Fruit fly (Drosophila melanogaster) whole organism, embryonic: ENCODE data around the gene por.
A peak's percentile ranks its signal among the peaks of the same experiment; 100 is the strongest.

Experiments
- B-H1 ChIP-seq: fragments of 200-800 bp; sonication (Bioruptor generic); IDR thresholded peaks from 3 replicates; pipeline ENCODE4 v1.3.6; 2022; ENCODE audit warnings: missing biosample characterization, missing genetic modification characterization
- BEAF-32 ChIP-seq: fragments of 200-800 bp; sonication (Bioruptor generic); optimal IDR thresholded peaks from 3 replicates; lab custom pipeline; 2017; ENCODE audit warnings: missing biosample characterization, missing genetic modification characterization, mild to moderate bottlenecking, moderate library complexity, missing genetic modification reagents
- CG10431 ChIP-seq: fragments of 200-800 bp; sonication (Bioruptor generic); optimal IDR thresholded peaks from 3 replicates; lab custom pipeline; 2018; ENCODE audit warnings: missing biosample characterization, mild to moderate bottlenecking, missing genetic modification characterization
- CG13624 ChIP-seq: fragments of 200-800 bp; sonication (Bioruptor generic); optimal IDR thresholded peaks from 2 replicates; lab custom pipeline; 2016; ENCODE audit warnings: missing biosample characterization, missing genetic modification characterization
- CG14014 ChIP-seq: fragments of 200-800 bp; sonication (Bioruptor generic); IDR thresholded peaks from 2 replicates; pipeline ENCODE4 v1.3.6; 2022; ENCODE audit warnings: missing biosample characterization, missing genetic modification characterization
- CG1602 ChIP-seq: fragments of 200-800 bp; sonication (Bioruptor generic); optimal IDR thresholded peaks from 3 replicates; lab custom pipeline; 2016; ENCODE audit warnings: missing biosample characterization, missing genetic modification characterization
- CG16813 ChIP-seq: fragments of 200-800 bp; sonication (Bioruptor generic); IDR thresholded peaks from 3 replicates; pipeline ENCODE4 v1.3.6; 2022; ENCODE audit warnings: missing biosample characterization, missing genetic modification characterization; ENCODE audit not compliant: partially characterized antibody
- CG17186 ChIP-seq: fragments of 200-800 bp; sonication (Bioruptor generic); optimal IDR thresholded peaks from 3 replicates; lab custom pipeline; 2017; ENCODE audit warnings: missing biosample characterization, missing genetic modification reagents, missing genetic modification characterization
- CG17361 ChIP-seq: fragments of 200-800 bp; sonication (Bioruptor generic); IDR thresholded peaks from 3 replicates; pipeline ENCODE4 v1.3.6; 2022; ENCODE audit warnings: missing biosample characterization, missing genetic modification characterization
- CG2116 ChIP-seq: fragments of 200-800 bp; sonication (Bioruptor generic); optimal IDR thresholded peaks from 3 replicates; lab custom pipeline; 2018; ENCODE audit warnings: missing biosample characterization, mild to moderate bottlenecking, missing genetic modification characterization
- CG2875 ChIP-seq: fragments of 200-800 bp; sonication (Bioruptor generic); optimal IDR thresholded peaks from 2 replicates; lab custom pipeline; 2017; ENCODE audit warnings: missing biosample characterization, mild to moderate bottlenecking, missing genetic modification characterization, missing genetic modification reagents
- CG30431 ChIP-seq: fragments of 200-800 bp; sonication (Bioruptor generic); optimal IDR thresholded peaks from 2 replicates; lab custom pipeline; 2017; ENCODE audit warnings: missing biosample characterization, missing genetic modification characterization
- CG3065 ChIP-seq: fragments of 200-800 bp; sonication (Bioruptor generic); optimal IDR thresholded peaks from 2 replicates; lab custom pipeline; 2016; ENCODE audit warnings: missing biosample characterization, missing genetic modification characterization
- CG31388 ChIP-seq: fragments of 200-800 bp; sonication (Bioruptor generic); optimal IDR thresholded peaks from 2 replicates; lab custom pipeline; 2016; ENCODE audit warnings: missing biosample characterization, missing genetic modification characterization
- CG33213 ChIP-seq: fragments of 200-800 bp; sonication (Bioruptor generic); optimal IDR thresholded peaks from 3 replicates; lab custom pipeline; 2016; ENCODE audit warnings: missing biosample characterization, missing genetic modification characterization
- CG34422 ChIP-seq: fragments of 200-800 bp; sonication (Bioruptor generic); IDR thresholded peaks from 3 replicates; pipeline ENCODE4 v1.3.6; 2022; ENCODE audit warnings: missing biosample characterization, missing genetic modification characterization
- CG4328 ChIP-seq: fragments of 200-800 bp; sonication (Bioruptor generic); optimal IDR thresholded peaks from 3 replicates; lab custom pipeline; 2017; ENCODE audit warnings: missing biosample characterization, missing genetic modification reagents, missing genetic modification characterization
- CG4617 ChIP-seq: fragments of 200-800 bp; sonication (Bioruptor generic); optimal IDR thresholded peaks from 3 replicates; lab custom pipeline; 2016; ENCODE audit warnings: missing biosample characterization, missing genetic modification characterization, borderline replicate concordance
- CG5953 ChIP-seq: fragments of 200-800 bp; sonication (Bioruptor generic); IDR thresholded peaks from 2 replicates; pipeline ENCODE4 v1.3.6; 2022; ENCODE audit warnings: missing biosample characterization, missing genetic modification characterization
- CG7928 ChIP-seq: fragments of 200-800 bp; sonication (Bioruptor generic); optimal IDR thresholded peaks from 2 replicates; lab custom pipeline; 2017; ENCODE audit warnings: missing biosample characterization, mild to moderate bottlenecking, missing genetic modification characterization
- CG9797 ChIP-seq: fragments of 200-800 bp; sonication (Bioruptor generic); optimal IDR thresholded peaks from 3 replicates; lab custom pipeline; 2018; ENCODE audit warnings: missing biosample characterization, mild to moderate bottlenecking, missing genetic modification characterization
- CG9817 ChIP-seq: fragments of 200-800 bp; sonication (Bioruptor generic); optimal IDR thresholded peaks from 2 replicates; lab custom pipeline; 2018; ENCODE audit warnings: missing biosample characterization, mild to moderate bottlenecking, missing genetic modification characterization, moderate library complexity
- CTCF ChIP-seq: fragments of 200-800 bp; sonication (Bioruptor generic); optimal IDR thresholded peaks from 2 replicates; lab custom pipeline; 2017; ENCODE audit warnings: missing biosample characterization, mild to moderate bottlenecking, missing genetic modification characterization, moderate library complexity
- CoRest ChIP-seq: fragments of 200-800 bp; sonication (Bioruptor generic); optimal IDR thresholded peaks from 3 replicates; lab custom pipeline; 2018; ENCODE audit warnings: missing biosample characterization, mild to moderate bottlenecking, missing genetic modification characterization, moderate library complexity
- Elba2 ChIP-seq: fragments of 200-800 bp; sonication (Bioruptor generic); optimal IDR thresholded peaks from 3 replicates; lab custom pipeline; 2016; ENCODE audit warnings: missing biosample characterization, missing genetic modification characterization
- Ets97D ChIP-seq: fragments of 200-800 bp; sonication (Bioruptor generic); optimal IDR thresholded peaks from 3 replicates; lab custom pipeline; 2016; ENCODE audit warnings: missing biosample characterization, missing genetic modification characterization
- HLHmδ ChIP-seq: fragments of 200-800 bp; sonication (Bioruptor generic); optimal IDR thresholded peaks from 2 replicates; lab custom pipeline; 2018; ENCODE audit warnings: missing biosample characterization, mild to moderate bottlenecking, missing genetic modification characterization, moderate library complexity
- Lhr ChIP-seq: fragments of 200-800 bp; sonication (Bioruptor generic); optimal IDR thresholded peaks from 3 replicates; lab custom pipeline; 2017; ENCODE audit warnings: mild to moderate bottlenecking, missing biosample characterization, missing genetic modification reagents, missing genetic modification characterization
- MESR4 ChIP-seq: fragments of 200-800 bp; sonication (Bioruptor generic); optimal IDR thresholded peaks from 2 replicates; lab custom pipeline; 2018; ENCODE audit warnings: missing biosample characterization, mild to moderate bottlenecking, missing genetic modification characterization, moderate library complexity
- Med ChIP-seq: fragments of 200-800 bp; sonication (Bioruptor generic); peaks from one replicate; lab custom pipeline; 2016; ENCODE audit warnings: missing biosample characterization, missing genetic modification characterization, mild to moderate bottlenecking, inconsistent platforms, moderate library complexity
- NFAT ChIP-seq: fragments of 200-800 bp; sonication (Bioruptor generic); IDR thresholded peaks from 2 replicates; pipeline ENCODE4 v1.3.6; 2022; ENCODE audit warnings: missing biosample characterization, missing genetic modification characterization
- Opbp ChIP-seq: fragments of 200-800 bp; sonication (Bioruptor generic); IDR thresholded peaks from 3 replicates; pipeline ENCODE4 v1.3.6; 2022; ENCODE audit warnings: missing biosample characterization, missing genetic modification characterization; ENCODE audit not compliant: partially characterized antibody
- Sry-δ ChIP-seq: fragments of 200-800 bp; sonication (Bioruptor generic); optimal IDR thresholded peaks from 2 replicates; lab custom pipeline; 2016; ENCODE audit warnings: missing biosample characterization, missing genetic modification characterization
- Trl ChIP-seq, 3 experiments: fragments of >200 bp in 2 of 3; fragments of 200-800 bp in 1 of 3; sonication (Bioruptor generic) in 1 of 3; optimal IDR thresholded peaks; 2 replicates in 1 of 3; 3 replicates in 2 of 3; lab custom pipeline; 2016 to 2017; ENCODE audit warnings: missing biosample characterization in 1 of 3, missing genetic modification characterization in 1 of 3
- YL-1 ChIP-seq: fragments of 200-800 bp; sonication (Bioruptor generic); optimal IDR thresholded peaks from 3 replicates; lab custom pipeline; 2017; ENCODE audit warnings: missing biosample characterization, mild to moderate bottlenecking, missing genetic modification characterization
- amos ChIP-seq: fragments of 200-800 bp; sonication (Bioruptor generic); IDR thresholded peaks from 2 replicates; pipeline ENCODE4 v1.3.6; 2022; ENCODE audit warnings: missing biosample characterization, missing genetic modification characterization; ENCODE audit not compliant: partially characterized antibody
- dm ChIP-seq: fragments of 200-800 bp; sonication (Bioruptor generic); optimal IDR thresholded peaks from 3 replicates; lab custom pipeline; 2016; ENCODE audit warnings: missing biosample characterization, missing genetic modification characterization
- en ChIP-seq: fragments of 200-800 bp; sonication (Bioruptor generic); optimal IDR thresholded peaks from 2 replicates; lab custom pipeline; 2016; ENCODE audit warnings: missing biosample characterization, missing genetic modification characterization
- ewg ChIP-seq: fragments of 200-800 bp; sonication (Bioruptor generic); optimal IDR thresholded peaks from 3 replicates; lab custom pipeline; 2017; ENCODE audit warnings: mild to moderate bottlenecking, missing biosample characterization, missing genetic modification reagents, missing genetic modification characterization
- gfzf ChIP-seq: fragments of 200-800 bp; sonication (Bioruptor generic); optimal IDR thresholded peaks from 2 replicates; lab custom pipeline; 2016; ENCODE audit warnings: missing biosample characterization, mild to moderate bottlenecking, missing genetic modification characterization, moderate library complexity
- hb ChIP-seq: fragments of 200-800 bp; sonication (Bioruptor generic); IDR thresholded peaks from 3 replicates; pipeline ENCODE4 v1.3.6; 2022; ENCODE audit warnings: missing biosample characterization, missing genetic modification characterization; ENCODE audit not compliant: partially characterized antibody
- phol ChIP-seq: fragments of 200-800 bp; sonication (Bioruptor generic); optimal IDR thresholded peaks from 3 replicates; lab custom pipeline; 2018; ENCODE audit warnings: missing biosample characterization, mild to moderate bottlenecking, missing genetic modification characterization, moderate library complexity
- pita ChIP-seq: fragments of 200-800 bp; sonication (Bioruptor generic); optimal IDR thresholded peaks from 2 replicates; lab custom pipeline; 2017; ENCODE audit warnings: missing biosample characterization, mild to moderate bottlenecking, missing genetic modification characterization
- pnt ChIP-seq: fragments of 200-800 bp; sonication (Bioruptor generic); optimal IDR thresholded peaks from 3 replicates; lab custom pipeline; 2016; ENCODE audit warnings: missing biosample characterization, missing genetic modification characterization
- ro ChIP-seq: fragments of 200-800 bp; sonication (Bioruptor generic); IDR thresholded peaks from 2 replicates; pipeline ENCODE4 v1.3.6; 2022; ENCODE audit warnings: missing biosample characterization, missing genetic modification characterization
- sqz ChIP-seq: fragments of 200-800 bp; sonication (Bioruptor generic); optimal IDR thresholded peaks from 3 replicates; lab custom pipeline; 2018; ENCODE audit warnings: missing biosample characterization, mild to moderate bottlenecking, missing genetic modification characterization
- trem ChIP-seq: fragments of 200-800 bp; optimal IDR thresholded peaks from 3 replicates; lab custom pipeline; 2019; ENCODE audit warnings: missing biosample characterization, mild to moderate bottlenecking, missing genetic modification characterization, moderate library complexity
- ttk ChIP-seq: fragments of 200-800 bp; sonication (Bioruptor generic); IDR thresholded peaks from 2 replicates; pipeline ENCODE4 v2.1.2; 2022; ENCODE audit warnings: missing biosample characterization, missing genetic modification characterization
- unc-4 ChIP-seq: fragments of 200-800 bp; sonication (Bioruptor generic); IDR thresholded peaks from 2 replicates; pipeline ENCODE4 v1.3.6; 2022; ENCODE audit warnings: missing biosample characterization, missing genetic modification characterization; ENCODE audit not compliant: partially characterized antibody
- zen ChIP-seq: fragments of 200-800 bp; sonication (Bioruptor generic); optimal IDR thresholded peaks from 3 replicates; lab custom pipeline; 2018; ENCODE audit warnings: missing biosample characterization, mild to moderate bottlenecking, missing genetic modification characterization, moderate library complexity

por gene

DNA sequence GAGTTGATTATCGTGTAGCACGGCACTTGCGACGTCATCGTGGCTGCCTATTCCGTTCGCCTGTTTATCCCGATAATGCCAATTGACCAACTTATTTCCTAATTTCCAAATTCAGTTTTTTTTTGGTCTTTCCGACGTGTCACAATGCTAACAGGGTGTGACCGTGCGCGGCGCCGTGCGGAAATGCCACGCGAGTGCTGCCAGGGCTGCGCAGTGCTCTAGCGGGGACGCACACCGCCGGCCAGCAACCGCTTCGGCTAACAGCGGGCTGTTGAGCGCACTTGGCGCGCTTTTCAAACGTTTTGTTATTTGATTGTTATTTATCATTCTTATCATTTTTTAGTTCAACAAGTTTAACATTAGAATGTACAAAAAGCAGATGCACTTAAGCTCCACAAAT lies 5.4 kb upstream of the por start, which contains the start of gene betaCOP (continued):
- TF ChIP-seq pita (GFP tag; lab: Kevin White, UChicago) = peak; percentile 60
- TF ChIP-seq CG31388 = no peak
- no peak for TF ChIP-seq CG30431
- TF ChIP-seq CoRest (tag; lab: Kevin White, UChicago) = no peak
- peak; percentile 100 for TF ChIP-seq CG17186 (GFP tag; lab: Kevin White, UChicago)
- TF ChIP-seq CG3065 (GFP tag; lab: Kevin White, UChicago) = no peak
- peak; percentile 96 for TF ChIP-seq gfzf (GFP tag; lab: Kevin White, UChicago)
- TF ChIP-seq MESR4 (GFP tag; lab: Kevin White, UChicago) = peak; percentile 81
- peak; percentile 5 for TF ChIP-seq CG13624 (GFP tag; lab: Kevin White, UChicago)
- TF ChIP-seq zen (tag; lab: Kevin White, UChicago) = peak; percentile 9
- no peak for TF ChIP-seq CG5953
- peak; percentile 72 for TF ChIP-seq YL-1
- no peak for TF ChIP-seq CG14014 (GFP tag; lab: Robert Waterston, UW)
- TF ChIP-seq BEAF-32 (GFP tag; lab: Kevin White, UChicago) = peak; percentile 59
- TF ChIP-seq sqz (GFP tag; lab: Kevin White, UChicago) = no peak
- TF ChIP-seq CG2116 (GFP tag; lab: Kevin White, UChicago) = peak; percentile 25
- peak; percentile 47; the same call in 2 of the 3 replicates for TF ChIP-seq Opbp (GFP tag; lab: Robert Waterston, UW)
- TF ChIP-seq Sry-δ (GFP tag; lab: Kevin White, UChicago) = peak; percentile 64
- TF ChIP-seq CG16813 (GFP tag; lab: Robert Waterston, UW) = peak; percentile 34; the same call in 2 of the 3 replicates
- no peak for TF ChIP-seq en (GFP tag; lab: Kevin White, UChicago)
- TF ChIP-seq NFAT = no peak
- TF ChIP-seq CG7928 (GFP tag; lab: Kevin White, UChicago) = peak; percentile 92
- peak; percentile 47 for TF ChIP-seq HLHmδ (GFP tag; lab: Kevin White, UChicago)
- no peak for TF ChIP-seq hb (GFP tag; lab: Robert Waterston, UW)
- TF ChIP-seq amos (GFP tag; lab: Robert Waterston, UW) = peak; percentile 44; the same call in 1 of the 2 replicates
- TF ChIP-seq CTCF (GFP tag; lab: Kevin White, UChicago) = no peak
- TF ChIP-seq CG9817 (tag; lab: Kevin White, UChicago) = no peak
- TF ChIP-seq ro (GFP tag; lab: Robert Waterston, UW) = no peak
- no peak for TF ChIP-seq pnt
- peak; percentile 50 for TF ChIP-seq trem (tag; lab: Kevin White, UChicago)
- TF ChIP-seq CG4328 (GFP tag; lab: Kevin White, UChicago) = no peak
- TF ChIP-seq CG34422 = 0 out of 3 replicates have a peak, but pooled peaks have one; percentile 45
- peak; percentile 46 for TF ChIP-seq phol (tag; lab: Kevin White, UChicago)
- TF ChIP-seq B-H1 (GFP tag; lab: Robert Waterston, UW) = no peak
- peak; percentile 68 for TF ChIP-seq Ets97D (GFP tag; lab: Kevin White, UChicago)
- peak; percentile 88 for TF ChIP-seq Elba2 (GFP tag; lab: Kevin White, UChicago)
- TF ChIP-seq CG10431 (GFP tag; lab: Kevin White, UChicago) = no peak
- no peak for TF ChIP-seq CG2875
- TF ChIP-seq CG4617 (GFP tag; lab: Kevin White, UChicago) = peak; percentile 49
- TF ChIP-seq ewg (GFP tag; lab: Kevin White, UChicago) = peak; percentile 17
- no peak for TF ChIP-seq CG17361 (GFP tag; lab: Robert Waterston, UW)
- TF ChIP-seq unc-4 (GFP tag; lab: Robert Waterston, UW) = 0 out of 2 replicates have a peak, but pooled peaks have one; percentile 16
- TF ChIP-seq CG1602 (GFP tag; lab: Kevin White, UChicago) = no peak
- peak; percentile 81 for TF ChIP-seq Med
- TF ChIP-seq ttk (GFP tag; lab: Robert Waterston, UW) = no peak
- TF ChIP-seq dm (GFP tag; lab: Kevin White, UChicago) = peak; percentile 19
- peak; percentile 55 for TF ChIP-seq CG33213
- peak; percentile 81 for TF ChIP-seq CG9797 (GFP tag; lab: Kevin White, UChicago)
- TF ChIP-seq Trl (optimal IDR thresholded peaks at IDR 0.05; lab: Kevin White, UChicago) = no peak
- no peak for TF ChIP-seq Trl (GFP tag; optimal IDR thresholded peaks at IDR 0.05; lab: Kevin White, UChicago)
- TF ChIP-seq Lhr (GFP tag; lab: Kevin White, UChicago) = peak; percentile 69
